Fruit fly (Drosophila melanogaster) whole organism, embryonic: ENCODE measurements around the gene Mms19.
A peak's percentile ranks its signal among the peaks of the same experiment; 100 is the strongest.

Experiments
- B-H1 ChIP-seq: fragments of 200-800 bp; sonication (Bioruptor generic); IDR thresholded peaks from 3 replicates; pipeline ENCODE4 v1.3.6; 2022; ENCODE audit warnings: missing biosample characterization, missing genetic modification characterization
- Bdp1 ChIP-seq: fragments of 200-800 bp; sonication (Bioruptor generic); optimal IDR thresholded peaks from 3 replicates; lab custom pipeline; 2016; ENCODE audit warnings: missing biosample characterization, missing genetic modification characterization
- CG10366 ChIP-seq: fragments of 200-800 bp; sonication (Bioruptor generic); IDR thresholded peaks from 2 replicates; pipeline ENCODE4 v1.3.6; 2022; ENCODE audit warnings: missing biosample characterization, missing genetic modification characterization
- CG10543 ChIP-seq: fragments of 200-800 bp; sonication (Bioruptor generic); optimal IDR thresholded peaks from 3 replicates; lab custom pipeline; 2017; ENCODE audit warnings: missing biosample characterization, mild to moderate bottlenecking, missing genetic modification characterization, moderate library complexity
- CG11723 ChIP-seq: fragments of 200-800 bp; sonication (Bioruptor generic); optimal IDR thresholded peaks from 2 replicates; lab custom pipeline; 2017; ENCODE audit warnings: missing biosample characterization, mild to moderate bottlenecking, missing genetic modification characterization
- CG15073 ChIP-seq: fragments of 200-800 bp; sonication (Bioruptor generic); optimal IDR thresholded peaks from 2 replicates; lab custom pipeline; 2016; ENCODE audit warnings: missing biosample characterization, missing genetic modification characterization
- CG15269 ChIP-seq: fragments of 200-800 bp; sonication (Bioruptor generic); optimal IDR thresholded peaks from 2 replicates; lab custom pipeline; 2018; ENCODE audit warnings: missing biosample characterization, mild to moderate bottlenecking, missing genetic modification characterization, moderate library complexity
- CG18619 ChIP-seq: fragments of 200-800 bp; sonication (Bioruptor generic); optimal IDR thresholded peaks from 3 replicates; lab custom pipeline; 2017; ENCODE audit warnings: missing biosample characterization, mild to moderate bottlenecking, missing genetic modification characterization
- CG2712 ChIP-seq: fragments of 200-800 bp; optimal IDR thresholded peaks from 3 replicates; lab custom pipeline; 2019; ENCODE audit warnings: missing biosample characterization, mild to moderate bottlenecking, missing genetic modification characterization, moderate library complexity
- CG30020 ChIP-seq: fragments of 200-800 bp; optimal IDR thresholded peaks from 2 replicates; lab custom pipeline; 2019; ENCODE audit warnings: missing biosample characterization, mild to moderate bottlenecking, missing genetic modification characterization, moderate library complexity
- CG3065 ChIP-seq: fragments of 200-800 bp; sonication (Bioruptor generic); optimal IDR thresholded peaks from 2 replicates; lab custom pipeline; 2016; ENCODE audit warnings: missing biosample characterization, missing genetic modification characterization
- CG33557 ChIP-seq: fragments of 200-800 bp; sonication (Bioruptor generic); optimal IDR thresholded peaks from 2 replicates; lab custom pipeline; 2019; ENCODE audit warnings: missing biosample characterization, mild to moderate bottlenecking, missing genetic modification characterization, moderate library complexity
- CG42726 ChIP-seq: fragments of 200-800 bp; sonication (Bioruptor generic); IDR thresholded peaks from 2 replicates; pipeline ENCODE4 v1.3.6; 2022; ENCODE audit warnings: missing biosample characterization, missing genetic modification characterization; ENCODE audit not compliant: partially characterized antibody
- CG6683 ChIP-seq: fragments of 200-800 bp; sonication (Bioruptor generic); optimal IDR thresholded peaks from 2 replicates; lab custom pipeline; 2017; ENCODE audit warnings: missing biosample characterization, mild to moderate bottlenecking, missing genetic modification characterization, missing genetic modification reagents
- CG6854 ChIP-seq: fragments of 200-800 bp; sonication (Bioruptor generic); optimal IDR thresholded peaks from 3 replicates; lab custom pipeline; 2017; ENCODE audit warnings: missing biosample characterization, mild to moderate bottlenecking, missing genetic modification characterization
- CG7357 ChIP-seq: fragments of 200-800 bp; sonication (Bioruptor generic); IDR thresholded peaks from 3 replicates; pipeline ENCODE4 v1.3.6; 2022; ENCODE audit warnings: missing biosample characterization, missing genetic modification characterization
- CG8089 ChIP-seq: fragments of 200-800 bp; sonication (Bioruptor generic); optimal IDR thresholded peaks from 3 replicates; lab custom pipeline; 2016; ENCODE audit warnings: missing biosample characterization, missing genetic modification characterization
- CG8359 ChIP-seq: fragments of 200-800 bp; sonication (Bioruptor generic); optimal IDR thresholded peaks from 2 replicates; lab custom pipeline; 2017; ENCODE audit warnings: missing biosample characterization, mild to moderate bottlenecking, missing genetic modification characterization, borderline replicate concordance
- CG8944 ChIP-seq: fragments of 200-800 bp; sonication (Bioruptor generic); optimal IDR thresholded peaks from 3 replicates; lab custom pipeline; 2016; ENCODE audit warnings: missing biosample characterization, missing genetic modification characterization
- CG9437 ChIP-seq: fragments of 200-800 bp; sonication (Bioruptor generic); optimal IDR thresholded peaks from 2 replicates; lab custom pipeline; 2018; ENCODE audit warnings: missing biosample characterization, mild to moderate bottlenecking, missing genetic modification characterization
- CG9797 ChIP-seq: fragments of 200-800 bp; sonication (Bioruptor generic); optimal IDR thresholded peaks from 3 replicates; lab custom pipeline; 2018; ENCODE audit warnings: missing biosample characterization, mild to moderate bottlenecking, missing genetic modification characterization
- Dip3 ChIP-seq: fragments of 200-800 bp; sonication (Bioruptor generic); optimal IDR thresholded peaks from 3 replicates; lab custom pipeline; 2016; ENCODE audit warnings: missing biosample characterization, missing genetic modification characterization
- H15 ChIP-seq: fragments of 200-800 bp; sonication (Bioruptor generic); IDR thresholded peaks from 3 replicates; pipeline ENCODE4 v1.3.6; 2022; ENCODE audit warnings: missing biosample characterization, missing genetic modification characterization
- HLH54F ChIP-seq: fragments of 200-800 bp; sonication (Bioruptor generic); optimal IDR thresholded peaks from 3 replicates; lab custom pipeline; 2016; ENCODE audit warnings: missing biosample characterization, missing genetic modification characterization
- Hr39 ChIP-seq: fragments of >200 bp; optimal IDR thresholded peaks from 2 replicates; lab custom pipeline; 2017
- Hsf ChIP-seq: fragments of 200-800 bp; sonication (Bioruptor generic); optimal IDR thresholded peaks from 3 replicates; lab custom pipeline; 2016; ENCODE audit warnings: missing biosample characterization, missing genetic modification characterization
- Lhr ChIP-seq: fragments of 200-800 bp; sonication (Bioruptor generic); optimal IDR thresholded peaks from 3 replicates; lab custom pipeline; 2017; ENCODE audit warnings: mild to moderate bottlenecking, missing biosample characterization, missing genetic modification reagents, missing genetic modification characterization
- NK7.1 ChIP-seq: fragments of 200-800 bp; sonication (Bioruptor generic); optimal IDR thresholded peaks from 3 replicates; lab custom pipeline; 2016; ENCODE audit warnings: missing biosample characterization, missing genetic modification characterization
- Ravus ChIP-seq: fragments of 200-800 bp; sonication (Bioruptor generic); IDR thresholded peaks from 2 replicates; pipeline ENCODE4 v1.3.6; 2022; ENCODE audit warnings: missing biosample characterization, missing genetic modification characterization
- Sox102F ChIP-seq: fragments of 200-800 bp; sonication (Bioruptor generic); optimal IDR thresholded peaks from 2 replicates; lab custom pipeline; 2018; ENCODE audit warnings: missing biosample characterization, mild to moderate bottlenecking, missing genetic modification characterization, moderate library complexity
- Sry-δ ChIP-seq: fragments of 200-800 bp; sonication (Bioruptor generic); optimal IDR thresholded peaks from 2 replicates; lab custom pipeline; 2016; ENCODE audit warnings: missing biosample characterization, missing genetic modification characterization
- ase ChIP-seq: fragments of 200-800 bp; sonication (Bioruptor generic); IDR thresholded peaks from 3 replicates; pipeline ENCODE4 v1.3.6; 2022; ENCODE audit warnings: missing biosample characterization, missing genetic modification characterization
- bigmax ChIP-seq: fragments of 200-800 bp; sonication (Bioruptor generic); optimal IDR thresholded peaks from 2 replicates; lab custom pipeline; 2018; ENCODE audit warnings: missing biosample characterization, mild to moderate bottlenecking, missing genetic modification characterization
- btn ChIP-seq: fragments of 200-800 bp; sonication (Bioruptor generic); optimal IDR thresholded peaks from 2 replicates; lab custom pipeline; 2016; ENCODE audit warnings: missing biosample characterization, missing genetic modification characterization
- cas ChIP-seq: fragments of 200-800 bp; sonication (Bioruptor generic); IDR thresholded peaks from 2 replicates; pipeline ENCODE4 v1.3.6; 2022; ENCODE audit warnings: missing biosample characterization, missing genetic modification characterization
- fd3F ChIP-seq: fragments of 200-800 bp; sonication (Bioruptor generic); optimal IDR thresholded peaks from 2 replicates; lab custom pipeline; 2018; ENCODE audit warnings: missing biosample characterization, mild to moderate bottlenecking, missing genetic modification characterization, moderate library complexity
- gcm2 ChIP-seq: fragments of 200-800 bp; sonication (Bioruptor generic); optimal IDR thresholded peaks from 2 replicates; lab custom pipeline; 2016; ENCODE audit warnings: missing biosample characterization, missing genetic modification characterization
- gt ChIP-seq: fragments of 200-800 bp; sonication (Bioruptor generic); IDR thresholded peaks from 2 replicates; pipeline ENCODE4 v1.3.6; 2022; ENCODE audit warnings: missing biosample characterization, missing genetic modification characterization
- hth ChIP-seq: fragments of >200 bp; optimal IDR thresholded peaks from 2 replicates; lab custom pipeline; 2017; ENCODE audit warnings: inconsistent platforms
- mam ChIP-seq: fragments of 200-800 bp; sonication (Bioruptor generic); optimal IDR thresholded peaks from 3 replicates; lab custom pipeline; 2016; ENCODE audit warnings: missing biosample characterization, missing genetic modification characterization
- nom ChIP-seq: fragments of 200-800 bp; sonication (Bioruptor generic); optimal IDR thresholded peaks from 2 replicates; lab custom pipeline; 2017; ENCODE audit warnings: missing biosample characterization, missing genetic modification characterization, mild to moderate bottlenecking, moderate library complexity, missing genetic modification reagents
- pnt ChIP-seq: fragments of 200-800 bp; sonication (Bioruptor generic); optimal IDR thresholded peaks from 3 replicates; lab custom pipeline; 2016; ENCODE audit warnings: missing biosample characterization, missing genetic modification characterization
- shn ChIP-seq: fragments of 200-800 bp; sonication (Bioruptor generic); optimal IDR thresholded peaks from 3 replicates; lab custom pipeline; 2016; ENCODE audit warnings: missing biosample characterization, missing genetic modification characterization
- sim ChIP-seq: fragments of 200-800 bp; sonication (Bioruptor generic); IDR thresholded peaks from 2 replicates; pipeline ENCODE4 v1.3.6; 2022; ENCODE audit warnings: missing biosample characterization, missing genetic modification characterization
- sisA ChIP-seq: fragments of 200-800 bp; sonication (Bioruptor generic); IDR thresholded peaks from 2 replicates; pipeline ENCODE4 v1.3.6; 2022; ENCODE audit warnings: missing biosample characterization, missing genetic modification characterization
- slbo ChIP-seq: fragments of 200-800 bp; sonication (Bioruptor generic); IDR thresholded peaks from 2 replicates; pipeline ENCODE4 v1.3.6; 2022; ENCODE audit warnings: missing biosample characterization, missing genetic modification characterization
- sug ChIP-seq: fragments of 200-800 bp; optimal IDR thresholded peaks from 2 replicates; lab custom pipeline; 2019; ENCODE audit warnings: missing biosample characterization, mild to moderate bottlenecking, missing genetic modification characterization, moderate library complexity
- vfl ChIP-seq: fragments of 200-800 bp; sonication (Bioruptor generic); optimal IDR thresholded peaks from 2 replicates; lab custom pipeline; 2016; ENCODE audit warnings: missing biosample characterization, missing genetic modification characterization
- zen ChIP-seq: fragments of 200-800 bp; sonication (Bioruptor generic); optimal IDR thresholded peaks from 3 replicates; lab custom pipeline; 2018; ENCODE audit warnings: missing biosample characterization, mild to moderate bottlenecking, missing genetic modification characterization, moderate library complexity

Gene Mms19

DNA sequence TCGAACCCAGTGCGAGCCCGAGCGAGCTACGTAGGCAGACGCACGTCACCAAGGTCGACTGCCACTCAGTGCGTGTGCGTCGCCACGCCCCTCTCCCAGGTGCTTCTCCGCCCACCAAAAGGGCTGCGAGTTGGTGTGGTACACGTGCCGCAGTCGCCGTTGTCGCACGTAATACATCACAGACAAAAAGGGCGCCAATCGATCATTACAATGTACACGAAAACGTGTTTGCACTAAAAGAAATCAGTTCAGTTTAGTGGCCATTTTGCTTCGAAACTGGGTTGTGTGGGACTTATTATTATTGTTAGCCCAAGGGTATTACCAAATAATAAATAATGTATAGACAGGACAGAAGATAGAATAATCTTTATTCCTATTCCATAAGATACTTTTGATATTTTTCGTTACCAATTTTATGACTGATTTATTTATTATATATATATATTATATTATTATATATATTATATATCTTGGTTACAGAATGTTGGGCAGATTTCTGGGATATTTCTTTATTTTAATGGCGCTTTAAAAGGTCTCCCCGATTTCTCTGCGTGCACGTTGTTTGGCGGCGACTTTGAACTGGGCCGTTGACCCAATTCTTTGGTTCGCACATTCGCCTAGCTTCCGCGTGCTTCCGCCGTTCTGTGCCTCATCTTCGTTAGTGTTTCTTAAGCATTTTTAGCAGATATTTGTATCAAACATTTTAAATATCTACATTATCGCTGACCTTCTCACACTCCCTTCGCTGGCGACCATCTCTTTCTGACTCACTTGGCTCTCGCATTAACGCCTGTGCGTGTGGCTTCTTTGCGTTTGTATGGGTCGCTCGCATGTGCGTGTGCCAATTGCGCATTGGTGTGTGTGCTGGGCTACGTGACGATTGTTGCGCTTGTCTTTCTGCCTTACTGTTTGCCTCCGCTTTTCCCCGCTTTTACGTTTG is 31.2 kb downstream of the Mms19 start (continued):
- TF ChIP-seq CG2712 (peak; percentile 91), bigmax (no peak), CG42726 (GFP tag; lab: Robert Waterston, UW) (no peak), shn (GFP tag; lab: Kevin White, UChicago) (no peak), CG8359 (GFP tag; lab: Kevin White, UChicago) (peak; percentile 78), sug (peak; percentile 50), Bdp1 (GFP tag; lab: Kevin White, UChicago) (no peak), Sox102F (peak; percentile 86), CG33557 (GFP tag; lab: Kevin White, UChicago) (peak; percentile 72), CG6683 (GFP tag; lab: Kevin White, UChicago) (peak; percentile 70), CG9437 (GFP tag; lab: Kevin White, UChicago) (peak; percentile 85), vfl (GFP tag; lab: Kevin White, UChicago) (no peak), CG15269 (tag; lab: Kevin White, UChicago) (peak; percentile 93), fd3F (GFP tag; lab: Kevin White, UChicago) (peak; percentile 83), CG7357 (GFP tag; lab: Robert Waterston, UW) (peak; percentile 73), Hsf (GFP tag; lab: Kevin White, UChicago) (peak; percentile 4), CG8089 (GFP tag; lab: Kevin White, UChicago) (no peak), Lhr (GFP tag; lab: Kevin White, UChicago) (no peak), CG9797 (GFP tag; lab: Kevin White, UChicago) (no peak), B-H1 (GFP tag; lab: Robert Waterston, UW) (peak; percentile 51; the same call in 2 of the 3 replicates), CG8944 (GFP tag; lab: Kevin White, UChicago) (peak; percentile 46), ase (GFP tag; lab: Robert Waterston, UW) (peak; percentile 68; the same call in 2 of the 3 replicates), btn (GFP tag; lab: Kevin White, UChicago) (no peak), CG10543 (GFP tag; lab: Kevin White, UChicago) (peak; percentile 89), pnt (peak; percentile 5), CG15073 (no peak), Hr39 (lab: Kevin White, UChicago) (no peak), cas (GFP tag; lab: Robert Waterston, UW) (no peak), CG6854 (GFP tag; lab: Kevin White, UChicago) (peak; percentile 89), CG11723 (GFP tag; lab: Kevin White, UChicago) (peak; percentile 63), slbo (peak; percentile 76), sisA (GFP tag; lab: Robert Waterston, UW) (peak; percentile 67; the same call in 1 of the 2 replicates), hth (lab: Kevin White, UChicago) (no peak), nom (GFP tag; lab: Kevin White, UChicago) (peak; percentile 41), gcm2 (peak; percentile 11), Ravus (peak; percentile 42), CG18619 (GFP tag; lab: Kevin White, UChicago) (peak; percentile 92), CG3065 (GFP tag; lab: Kevin White, UChicago) (peak; percentile 35), sim (GFP tag; lab: Robert Waterston, UW) (no peak), Sry-δ (GFP tag; lab: Kevin White, UChicago) (no peak), gt (peak; percentile 45; the same call in 1 of the 2 replicates), zen (tag; lab: Kevin White, UChicago) (peak; percentile 73), NK7.1 (GFP tag; lab: Kevin White, UChicago) (no peak), H15 (GFP tag; lab: Robert Waterston, UW) (peak; percentile 53; the same call in 1 of the 3 replicates), Dip3 (GFP tag; lab: Kevin White, UChicago) (no peak), HLH54F (GFP tag; lab: Kevin White, UChicago) (no peak), mam (peak; percentile 10), CG30020 (peak; percentile 66), CG10366 (GFP tag; lab: Robert Waterston, UW) (peak; percentile 51; the same call in 1 of the 2 replicates)
